Worm (Caenorhabditis elegans) whole organism, L3 larva: ENCODE data around the gene Y71H2AM.25.

Experiments
- nhr-11 ChIP-seq: fragments of 150-350 bp; optimal IDR thresholded peaks from 2 replicates; lab custom pipeline; 2014; ENCODE audit warnings: missing biosample characterization, missing genetic modification characterization
- unc-62 ChIP-seq: fragments of 150-350 bp; sonication (generic microtip); optimal IDR thresholded peaks from 4 replicates; lab custom pipeline; 2014; ENCODE audit warnings: missing biosample characterization, missing genetic modification reagents, missing genetic modification characterization

ce11 chrIII:2816205-2816923 is 14.1 kb downstream of the Y71H2AM.25 start:
- TF ChIP-seq unc-62 (GFP tag; lab: Kevin White, UChicago), result no peak
- TF ChIP-seq nhr-11 (tag; lab: Kevin White, UChicago), result no peak
